Worm (Caenorhabditis elegans) whole organism, L1 larva: ENCODE data around the gene ZC317.2.

ENCODE experiments used
- lin-15B ChIP-seq: fragments of 150-350 bp; sonication (generic microtip); optimal IDR thresholded peaks from 3 replicates; lab custom pipeline; 2014; ENCODE audit warnings: missing biosample characterization, missing genetic modification characterization
- lin-39 ChIP-seq: fragments of 150-350 bp; optimal IDR thresholded peaks from 2 replicates; lab custom pipeline; 2014; ENCODE audit warnings: missing biosample characterization, missing genetic modification reagents, missing genetic modification characterization
- nhr-71 ChIP-seq: sonication (generic microtip); optimal IDR thresholded peaks from 2 replicates; lab custom pipeline; 2016; ENCODE audit warnings: mild to moderate bottlenecking, missing genetic modification characterization, moderate library complexity, missing compliant biosample characterization
- pqm-1 ChIP-seq: sonication (generic microtip); optimal IDR thresholded peaks from 3 replicates; lab custom pipeline; 2017; ENCODE audit warnings: missing biosample characterization, missing genetic modification characterization

- TF ChIP-seq pqm-1 (no peak), nhr-71 (tag; lab: Kevin White, UChicago) (no peak), lin-15B (tag; lab: Kevin White, UChicago) (no peak), lin-39 (tag; lab: Kevin White, UChicago) (no peak)
Measured at ce11 chrV:5509966-5510365, 50.1 kb downstream of the ZC317.2 start.
